Fruit fly (Drosophila melanogaster) whole organism, prepupa: ENCODE results near the gene CG18259.

Source experiments
- CG6808 ChIP-seq: fragments of 200-800 bp; sonication (Bioruptor generic); optimal IDR thresholded peaks from 3 replicates; lab custom pipeline; 2017; ENCODE audit warnings: missing biosample characterization, missing genetic modification characterization, mild to moderate bottlenecking, moderate library complexity, missing genetic modification reagents
- Ets96B ChIP-seq: fragments of 200-800 bp; optimal IDR thresholded peaks from 2 replicates; lab custom pipeline; 2019; ENCODE audit warnings: missing biosample characterization, mild to moderate bottlenecking, missing genetic modification characterization, moderate library complexity
- Gug ChIP-seq: fragments of 200-800 bp; sonication (Bioruptor generic); IDR thresholded peaks from 2 replicates; pipeline ENCODE4 v1.3.6; 2022; ENCODE audit warnings: missing biosample characterization, missing genetic modification characterization

DNA sequence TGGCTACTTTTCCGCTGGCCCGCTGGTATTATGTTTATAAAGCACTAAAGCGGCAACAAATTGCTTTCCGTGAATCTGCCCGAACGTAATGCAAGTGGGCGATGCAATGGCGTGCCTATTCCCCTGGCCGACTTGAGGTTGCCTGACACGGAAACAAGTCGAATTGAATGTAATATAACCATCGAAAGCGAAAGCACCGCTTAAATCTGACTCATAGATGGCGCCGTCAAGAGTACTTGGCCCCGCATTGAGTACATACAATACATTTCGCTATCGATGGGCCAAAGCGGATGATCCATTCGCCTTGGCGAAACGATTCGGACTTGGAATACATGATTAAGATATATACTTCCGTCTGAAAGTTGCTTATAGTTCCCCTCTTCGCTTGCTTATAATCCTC lies 3.0 kb downstream of the CG18259 start:
- no peak for TF ChIP-seq CG6808 (GFP tag; lab: Kevin White, UChicago)
- no peak for TF ChIP-seq Ets96B (tag; lab: Kevin White, UChicago)
- TF ChIP-seq Gug (GFP tag; lab: Robert Waterston, UW) = no peak
